Fruit fly (Drosophila melanogaster): ENCODE measurements around the gene CG4891.

DNA sequence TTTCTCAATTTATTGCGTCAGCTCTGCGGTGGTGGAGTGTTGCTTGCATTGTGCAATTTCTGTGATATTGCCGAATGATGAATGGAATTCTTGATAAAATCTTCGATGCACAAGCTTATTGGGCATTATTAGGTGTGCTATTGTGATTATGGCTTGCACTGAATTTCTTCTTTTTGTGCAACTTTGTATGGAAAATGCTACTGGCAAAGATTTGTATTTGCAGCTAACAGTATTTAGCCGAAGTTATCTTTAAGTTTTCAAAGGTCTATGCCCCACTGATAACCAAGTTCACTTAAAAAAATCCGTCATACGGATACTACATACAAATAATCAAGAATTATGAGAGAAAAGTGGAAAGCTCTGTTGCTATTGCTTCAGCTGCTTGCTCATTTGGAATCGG is at the start of gene CG4891:
- TF ChIP-seq usp (GFP tag; optimal IDR thresholded peaks at IDR 0.05) (no peak), h (GFP tag; optimal IDR thresholded peaks at IDR 0.05) (no peak)
